Worm (Caenorhabditis elegans) whole organism, dauer: ENCODE data around the gene rpn-6.1.
"Not testable (repeated sequence)": the region's sequence is repeated elsewhere in the genome, so short reads cannot be mapped to it uniquely, and the experiment has no call there.

Source experiments
- unc-62 ChIP-seq: sonication (generic microtip); optimal IDR thresholded peaks from 2 replicates; lab custom pipeline; 2017; ENCODE audit warnings: missing biosample characterization, missing genetic modification reagents, missing genetic modification characterization

The rpn-6.1 gene

DNA sequence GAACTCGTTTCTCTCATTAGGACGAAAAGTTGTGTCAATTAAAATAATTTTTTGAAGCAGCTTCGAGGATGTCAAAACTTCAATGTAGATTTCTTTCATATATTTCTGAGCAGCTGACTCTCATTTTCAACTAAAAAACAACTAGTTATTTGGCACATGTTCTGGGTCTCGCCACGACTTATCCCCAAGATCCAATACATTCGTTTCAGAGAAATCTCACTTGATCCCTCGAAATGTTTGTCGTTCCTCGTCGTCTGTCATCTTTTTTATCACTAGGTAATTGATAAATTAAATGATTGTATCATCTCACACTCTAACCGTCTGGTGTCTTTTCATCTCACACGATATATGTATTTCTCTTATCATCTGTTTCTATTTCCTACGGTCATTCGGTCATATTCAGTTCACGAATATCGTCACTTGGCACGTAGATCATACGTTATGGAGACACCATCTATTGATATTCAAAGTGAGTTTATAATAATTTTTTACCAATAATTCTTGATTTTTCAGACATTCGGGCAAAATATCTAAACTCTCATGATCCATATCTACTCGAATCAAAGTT, at the start of gene rpn-6.1, which contains the start of gene F57B9.1:
TSS of gene rpn-6.1 (minus strand) at position 65 of the 568 bp plus-strand sequence.
TSS of gene F57B9.1 (plus strand) at position 154 of the 568 bp plus-strand sequence.
- no peak for TF ChIP-seq unc-62

DNA sequence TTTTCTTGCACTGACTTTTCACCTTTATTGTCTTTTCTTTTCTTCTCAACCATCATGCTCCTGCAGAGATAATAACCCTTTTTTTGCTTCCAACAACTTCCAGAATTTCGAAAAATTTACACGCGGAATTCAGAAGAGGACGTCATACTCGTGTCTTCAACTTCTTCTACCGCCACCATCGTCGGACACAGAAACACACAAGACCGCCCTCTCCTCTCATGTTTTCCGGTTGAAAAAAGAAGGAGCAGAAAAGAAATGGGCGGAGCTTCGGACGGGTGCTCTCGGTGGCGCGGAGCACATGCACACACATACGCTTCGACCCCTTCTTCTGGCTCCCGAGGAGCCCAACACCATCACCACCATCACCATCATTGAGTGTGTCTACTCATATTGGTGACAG, 47.0 kb upstream of the rpn-6.1 start, which contains the start of gene lgc-38:
TSS of gene lgc-38 (plus strand) at position 301 of the 400 bp plus-strand sequence.
- no peak for TF ChIP-seq unc-62

DNA sequence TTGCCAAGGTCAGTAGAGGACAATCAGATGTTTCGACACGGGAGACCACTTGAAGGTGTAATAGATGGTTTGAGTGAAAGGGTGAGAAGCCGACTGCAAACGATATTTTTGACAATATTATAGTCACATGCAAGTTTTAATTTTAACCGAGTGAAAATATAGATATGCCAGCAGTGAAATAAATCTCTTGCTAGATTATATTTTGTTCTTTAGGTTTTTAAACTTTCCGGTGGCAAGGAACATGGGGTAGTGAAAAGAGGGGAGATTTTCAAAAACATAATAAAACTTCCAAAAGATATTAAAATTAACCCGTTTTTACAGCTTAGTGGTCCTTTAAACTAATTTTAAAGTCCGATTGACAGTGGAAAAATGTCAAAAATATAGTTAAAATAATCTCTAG, 43.5 kb upstream of the rpn-6.1 start, which contains the start of gene C06E8.5:
TSS of gene C06E8.5 (minus strand) at position 101 of the 400 bp plus-strand sequence.
- TF ChIP-seq unc-62: no peak

DNA sequence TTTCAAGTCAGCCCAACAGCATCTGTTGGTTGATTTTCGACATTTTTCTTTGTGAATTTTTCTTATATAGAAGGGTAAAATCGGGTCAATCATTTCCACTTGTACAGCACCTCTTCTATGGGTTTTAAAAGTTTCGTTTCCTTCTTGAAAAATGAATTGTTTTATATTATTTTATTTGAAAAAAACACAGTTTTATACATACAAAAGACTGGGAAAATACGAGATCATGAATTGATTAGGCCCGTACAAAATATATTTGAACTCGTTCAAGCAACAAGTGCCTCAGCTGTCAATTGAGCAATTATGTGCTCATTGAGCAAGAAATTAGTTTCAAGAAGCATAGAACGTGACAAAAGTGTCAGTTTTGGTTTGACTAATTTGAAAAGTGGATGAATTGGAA, 40.3 kb upstream of the rpn-6.1 start:
- TF ChIP-seq unc-62: no peak

DNA sequence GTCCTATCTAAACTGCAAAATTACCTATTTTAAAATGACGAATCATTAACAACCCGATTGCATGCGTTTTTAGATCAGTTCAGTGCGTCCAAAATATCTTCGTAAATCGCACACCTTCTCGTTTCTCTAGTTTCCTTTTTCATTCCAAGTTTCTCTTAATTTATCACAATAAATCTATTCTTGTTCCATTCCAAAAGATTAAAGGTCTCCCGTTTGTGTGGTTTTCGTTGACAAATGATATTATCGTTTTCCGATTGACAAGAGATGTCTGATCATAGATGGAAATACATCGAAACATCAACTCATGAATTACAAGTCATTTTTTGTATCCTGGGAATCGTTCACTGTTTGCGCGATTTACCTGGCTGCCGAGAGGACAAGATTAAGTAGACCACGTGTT, 31.4 kb upstream of the rpn-6.1 start:
- TF ChIP-seq unc-62: no peak

DNA sequence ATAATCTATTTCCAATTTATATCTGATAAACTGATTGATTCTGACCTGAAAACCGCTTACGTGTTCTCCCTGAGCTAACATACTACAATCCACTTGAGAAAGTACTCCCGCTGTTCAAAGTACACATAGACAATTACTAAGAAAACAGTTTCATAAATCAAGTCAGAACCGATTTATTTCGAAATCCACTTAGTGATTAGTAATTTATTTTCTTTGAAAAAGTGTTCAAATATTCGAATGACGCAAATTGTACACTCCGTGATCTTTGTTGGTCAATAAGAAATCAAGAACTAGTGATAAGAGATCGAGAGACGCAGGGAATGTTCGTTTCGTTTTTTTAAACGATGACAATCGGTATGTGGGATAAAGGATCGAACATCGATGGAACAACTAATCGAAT, 30.7 kb upstream of the rpn-6.1 start:
- TF ChIP-seq unc-62: no peak

DNA sequence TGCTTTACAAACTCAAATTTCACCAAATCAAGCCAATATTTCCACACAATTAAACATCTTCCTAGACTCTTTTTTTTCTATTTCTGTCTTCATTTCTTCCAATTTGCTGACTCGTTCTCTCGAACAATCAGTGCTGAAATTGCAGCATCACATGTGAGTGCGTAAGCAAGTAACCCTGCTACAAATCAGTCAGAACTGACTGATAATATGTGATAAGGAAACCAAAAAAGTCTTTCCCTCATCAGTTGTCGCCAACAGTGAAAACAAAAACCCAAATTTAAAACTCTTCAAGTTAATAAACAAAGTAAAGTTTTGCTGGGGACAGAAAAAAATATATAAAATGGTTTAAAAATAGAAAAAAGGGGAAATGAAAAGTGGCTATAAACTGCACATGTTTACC, 29.7 kb upstream of the rpn-6.1 start:
- no peak for TF ChIP-seq unc-62

DNA sequence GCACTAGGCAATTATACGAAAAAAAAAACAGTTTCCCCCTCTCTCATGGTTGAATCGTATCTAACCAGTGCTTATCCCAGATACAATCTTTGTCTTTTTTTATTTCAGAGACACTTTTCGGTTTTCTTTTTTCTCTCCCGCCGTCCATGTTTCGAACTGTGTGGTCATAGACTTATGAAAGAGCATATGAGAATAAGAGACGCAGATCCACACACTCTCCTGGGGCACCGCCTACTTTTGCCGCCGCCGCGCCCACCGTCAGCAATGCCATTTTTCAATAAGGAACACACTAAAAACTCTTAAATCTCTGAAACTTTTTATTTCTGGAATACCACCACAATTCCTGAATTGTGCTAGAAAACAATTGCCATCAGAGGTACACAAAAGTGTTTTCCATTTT, 28.1 kb upstream of the rpn-6.1 start, which contains the start of gene prk-1:
TSS of gene prk-1 (plus strand) at position 269 of the 400 bp plus-strand sequence.
- no peak for TF ChIP-seq unc-62

DNA sequence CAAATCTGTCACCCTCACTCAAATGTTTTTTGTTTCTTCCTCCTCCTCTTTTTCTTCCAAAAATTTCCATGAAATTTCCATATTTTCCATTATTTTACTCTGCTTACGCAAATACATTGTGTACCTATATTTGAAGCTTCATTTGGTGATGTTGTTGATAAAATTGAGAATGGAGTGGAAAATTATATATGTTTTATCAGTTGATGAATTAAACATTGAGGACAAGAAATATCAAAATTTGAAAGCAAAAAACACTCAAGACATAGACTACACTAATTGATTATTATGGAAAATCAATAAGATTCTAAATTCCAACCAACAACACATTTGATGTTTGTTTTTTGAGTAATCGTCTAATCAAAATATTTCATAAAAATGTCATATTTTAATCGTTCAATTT, 27.4 kb upstream of the rpn-6.1 start:
- TF ChIP-seq unc-62: no peak

DNA sequence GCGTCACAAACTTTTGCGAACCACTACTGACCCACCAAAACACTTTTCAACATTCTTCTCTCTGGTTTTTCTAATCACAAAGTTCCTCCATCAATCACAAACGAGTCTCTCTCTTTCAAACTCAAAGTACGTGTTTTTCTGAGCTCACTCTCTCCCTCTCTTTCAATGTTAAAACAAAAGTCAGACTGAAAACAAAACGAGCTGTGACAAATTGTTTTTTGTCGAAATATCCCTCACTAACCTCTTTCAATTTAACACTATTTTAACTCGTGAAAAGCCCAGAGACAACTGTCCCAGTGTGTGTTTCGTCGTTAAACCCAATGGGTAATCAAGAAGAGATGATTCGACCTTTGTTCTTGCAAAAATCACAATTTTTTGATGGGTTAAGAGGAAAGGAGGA, 26.3 kb upstream of the rpn-6.1 start:
- TF ChIP-seq unc-62: no peak

DNA sequence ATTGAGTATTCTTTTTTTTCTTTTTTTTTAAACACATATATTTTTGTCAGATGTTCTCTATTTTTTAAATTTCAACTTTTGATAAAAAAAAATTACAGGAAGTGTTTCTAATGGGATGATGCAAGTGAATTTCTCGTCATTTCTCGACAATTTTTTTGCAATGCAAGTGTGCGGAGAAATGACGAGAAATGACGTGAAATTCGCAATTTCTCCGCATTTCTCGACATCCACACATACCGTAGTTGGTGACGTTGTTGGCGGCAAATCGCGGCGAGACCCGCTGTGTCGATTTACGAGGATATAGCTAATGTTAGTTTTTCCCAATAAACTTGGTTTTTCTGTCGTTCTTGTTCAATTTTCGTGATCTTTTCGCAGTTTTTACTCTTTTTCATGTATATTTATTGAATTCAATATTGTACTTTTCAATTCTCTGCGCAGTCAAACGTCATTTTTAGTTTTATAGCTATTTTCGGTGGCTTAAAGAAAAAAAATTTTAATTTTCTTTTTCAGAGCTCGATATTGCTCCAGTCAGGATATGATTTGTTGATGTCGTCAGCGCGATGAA, 20.3 kb upstream of the rpn-6.1 start, which contains the start of gene F31E3.6:
TSS of gene F31E3.6 (plus strand) at position 93 of the 565 bp plus-strand sequence.
- not testable (repeated sequence) for TF ChIP-seq unc-62

DNA sequence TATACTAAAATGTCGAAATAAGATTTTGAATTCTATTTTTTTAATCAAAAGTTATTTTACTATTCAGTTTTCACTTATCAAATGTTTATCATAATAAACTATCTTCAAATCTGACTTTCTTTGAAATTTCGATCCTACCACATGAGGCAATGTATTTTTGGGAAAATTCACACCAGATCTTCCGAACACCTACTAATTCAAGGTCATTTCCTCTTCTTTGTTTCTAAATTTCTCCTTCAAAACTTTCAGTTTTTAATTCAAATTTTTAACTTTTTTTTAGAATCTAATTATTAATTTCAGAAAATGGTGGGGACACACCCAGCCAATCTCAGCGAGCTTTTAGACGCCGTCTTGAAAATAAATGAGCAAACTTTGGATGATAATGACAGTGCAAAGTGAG, 17.8 kb upstream of the rpn-6.1 start, which contains the start of gene ceh-20:
TSS of gene ceh-20 (plus strand) at position 301 of the 400 bp plus-strand sequence.
- TF ChIP-seq unc-62: no peak

DNA sequence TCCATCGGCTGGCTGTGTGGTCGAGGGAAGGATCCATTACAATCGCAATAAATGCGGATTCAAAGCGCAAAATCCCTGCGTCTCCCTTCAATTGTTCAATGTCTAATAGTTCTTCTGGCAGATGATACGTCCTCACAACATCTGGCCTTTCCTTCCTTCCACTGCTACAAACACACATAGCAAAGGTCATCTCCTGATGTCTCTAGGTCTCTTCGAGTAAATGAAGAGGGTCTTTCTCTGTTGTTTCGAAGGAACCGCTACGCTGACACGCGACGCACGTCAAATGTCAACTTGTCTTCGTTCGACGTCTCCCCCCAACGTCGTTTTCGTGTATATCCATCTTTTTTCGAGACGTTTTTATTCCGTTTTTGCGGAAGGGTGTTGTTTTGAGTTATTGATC, 17.1 kb upstream of the rpn-6.1 start:
- TF ChIP-seq unc-62: no peak

DNA sequence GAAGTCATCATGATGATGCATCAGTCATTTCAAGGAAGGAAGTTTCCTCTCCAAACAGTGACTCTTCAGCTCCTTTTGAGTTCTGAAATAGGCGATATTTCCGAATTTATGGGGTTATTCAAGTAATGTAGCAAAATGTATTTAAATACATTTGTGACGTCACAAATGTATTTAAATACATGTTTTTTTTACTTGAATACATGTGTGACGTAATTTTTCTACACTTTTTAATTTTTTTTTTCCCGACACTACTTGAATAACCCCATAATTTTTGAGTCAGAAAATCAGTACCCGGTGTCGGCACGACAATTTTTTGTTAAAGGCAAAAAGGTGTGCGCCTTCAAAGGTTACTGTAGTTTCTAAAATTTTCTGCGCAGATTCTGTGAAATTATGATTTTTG, 13.2 kb upstream of the rpn-6.1 start:
- TF ChIP-seq unc-62: no peak

DNA sequence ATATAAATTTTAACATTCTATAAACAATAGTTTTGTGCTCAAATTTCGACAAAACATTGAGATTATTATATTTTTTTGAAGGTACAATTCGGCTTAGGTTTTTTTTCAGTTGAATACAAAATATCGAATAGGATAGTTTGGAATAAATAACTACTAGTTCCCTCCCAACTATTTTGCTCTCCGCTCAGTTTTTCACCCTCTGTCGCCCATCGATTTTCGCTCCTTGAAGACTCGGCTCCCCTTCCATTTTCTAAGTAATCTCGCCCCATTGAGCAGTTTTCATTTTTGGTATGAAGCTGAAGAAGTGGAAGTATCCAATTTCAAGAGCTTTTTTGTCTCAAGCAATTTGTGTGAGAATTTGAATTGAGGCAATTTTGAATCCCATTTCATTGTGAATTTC, 11.9 kb upstream of the rpn-6.1 start, which contains the start of gene F31E3.2:
TSS of gene F31E3.2 (plus strand) at position 301 of the 400 bp plus-strand sequence.
- no peak for TF ChIP-seq unc-62

DNA sequence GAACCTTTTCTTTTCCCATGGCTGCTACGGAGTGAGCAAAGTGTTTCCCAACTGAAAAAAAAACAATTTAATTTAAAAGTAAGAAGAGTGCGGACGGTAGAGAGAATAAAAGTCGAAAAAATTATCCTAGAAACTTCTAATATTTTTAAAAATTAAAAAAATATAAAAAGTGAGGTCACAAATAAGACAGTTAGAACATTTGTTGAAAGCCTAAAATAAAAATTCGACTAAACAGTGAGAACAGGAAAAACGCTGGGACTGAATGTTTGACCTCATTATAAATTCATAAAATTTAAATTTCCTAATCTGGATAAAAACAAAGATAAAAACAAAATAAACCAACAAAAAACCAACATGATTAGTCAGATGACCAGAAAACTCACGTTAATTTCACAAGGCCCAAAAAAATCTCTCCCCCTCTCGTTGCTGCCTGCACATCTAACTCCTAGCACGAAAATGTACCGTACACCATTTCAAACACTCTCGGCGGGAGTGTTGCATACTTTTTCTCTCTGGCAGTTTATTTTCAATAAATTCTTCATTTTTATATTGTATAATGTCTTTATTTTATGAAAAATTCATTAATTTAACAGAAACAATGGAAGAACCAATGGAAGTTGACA, 10.0 kb upstream of the rpn-6.1 start, which contains the start of the genes eef-1A.1 and rfc-4:
TSS of gene eef-1A.1 (minus strand) at position 51 of the 623 bp plus-strand sequence.
TSS of gene rfc-4 (plus strand) at position 592 of the 623 bp plus-strand sequence.
- TF ChIP-seq unc-62: no peak

DNA sequence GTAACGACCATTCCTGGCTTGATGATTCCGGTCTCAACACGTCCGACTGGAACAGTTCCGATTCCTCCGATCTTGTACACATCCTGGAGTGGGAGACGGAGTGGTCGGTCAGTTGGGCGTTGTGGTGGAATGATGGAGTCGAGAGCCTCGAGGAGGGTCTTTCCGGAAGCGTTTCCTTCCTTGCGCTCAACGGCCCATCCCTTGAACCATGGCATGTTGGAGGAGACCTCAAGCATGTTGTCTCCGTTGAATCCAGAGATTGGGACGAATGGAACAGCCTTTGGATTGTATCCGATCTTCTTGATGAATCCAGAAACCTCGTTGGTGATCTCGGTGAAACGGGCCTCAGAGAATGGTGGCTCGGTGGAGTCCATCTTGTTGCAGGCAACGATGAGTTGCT, 8.9 kb upstream of the rpn-6.1 start:
- no peak for TF ChIP-seq unc-62
